Worm (Caenorhabditis elegans) whole organism, L4/young adult: Measurements from ENCODE around the gene slr-2.

Experiments
- dao-5 ChIP-seq: sonication (generic microtip); optimal IDR thresholded peaks from 2 replicates; lab custom pipeline; 2016; ENCODE audit warnings: missing genotype, missing genetic modification characterization, moderate library complexity, missing compliant biosample characterization
- him-1 ChIP-seq: sonication (generic microtip); optimal IDR thresholded peaks from 2 replicates; lab custom pipeline; 2016; ENCODE audit warnings: missing genotype, missing genetic modification reagents, missing genetic modification characterization, missing compliant biosample characterization

- no peak for TF ChIP-seq him-1 (tag; lab: Kevin White, UChicago)
- no peak for TF ChIP-seq dao-5 (tag; lab: Kevin White, UChicago)
Measured at ce11 chrV:18085150-18085833, 1.6 kb upstream of the slr-2 start, which contains the start of gene fbxa-106.
